Worm (Caenorhabditis elegans): ENCODE measurements around the gene C09B8.8.

C09B8.8 gene

ce11 chrX:5976206-5976960 is 38.9 kb upstream of the C09B8.8 start:
- peak; percentile 6 for TF ChIP-seq ceh-34 (tag; optimal IDR thresholded peaks at IDR 0.05)
- no peak for TF ChIP-seq Y22D7AL.16 (tag; optimal IDR thresholded peaks at IDR 0.05)
- TF ChIP-seq tbx-2 (tag; optimal IDR thresholded peaks at IDR 0.05), result peak; percentile 31
- TF ChIP-seq nfya-1 (tag; optimal IDR thresholded peaks at IDR 0.05), result peak; percentile 88
- TF ChIP-seq pat-9 (tag; optimal IDR thresholded peaks at IDR 0.05), result no peak
- peak; percentile 26 for TF ChIP-seq ceh-14 (tag; optimal IDR thresholded peaks at IDR 0.05)
- peak; percentile 53 for TF ChIP-seq ceh-31 (tag; optimal IDR thresholded peaks at IDR 0.05)
- peak; percentile 69 for TF ChIP-seq unc-42 (tag; optimal IDR thresholded peaks at IDR 0.05)
- TF ChIP-seq unc-3 (GFP tag; conservative IDR thresholded peaks at IDR 0.05), result no peak
- TF ChIP-seq unc-3 (tag; optimal IDR thresholded peaks at IDR 0.05), result peak; percentile 66
- TF ChIP-seq unc-55 (GFP tag; optimal IDR thresholded peaks at IDR 0.05), result peak; percentile 54
- peak; percentile 70 for TF ChIP-seq ceh-18 (tag; optimal IDR thresholded peaks at IDR 0.05)
- TF ChIP-seq sdc-2 (tag; optimal IDR thresholded peaks at IDR 0.05), result peak; percentile 5
- no peak for TF ChIP-seq ceh-2 (tag; optimal IDR thresholded peaks at IDR 0.05)

- no peak for TF ChIP-seq unc-42 (tag; optimal IDR thresholded peaks at IDR 0.05)
- TF ChIP-seq tbx-7 (tag; optimal IDR thresholded peaks at IDR 0.05), result no peak
- TF ChIP-seq madf-2 (tag; optimal IDR thresholded peaks at IDR 0.05), result no peak
- no peak for TF ChIP-seq hlh-8 (tag; optimal IDR thresholded peaks at IDR 0.05)
- TF ChIP-seq ceh-24 (tag; optimal IDR thresholded peaks at IDR 0.05), result no peak
- no peak for TF ChIP-seq nhr-11 (tag; optimal IDR thresholded peaks at IDR 0.05)
- no peak for TF ChIP-seq tbx-2 (tag; optimal IDR thresholded peaks at IDR 0.05)
- no peak for TF ChIP-seq ceh-45 (GFP tag; IDR thresholded peaks at IDR 0.05)
- TF ChIP-seq ceh-30 (tag; optimal IDR thresholded peaks at IDR 0.05), result no peak
- TF ChIP-seq ztf-16 (tag; optimal IDR thresholded peaks at IDR 0.05), result no peak
- TF ChIP-seq fkh-10 (GFP tag; optimal IDR thresholded peaks at IDR 0.05), result no peak
- TF ChIP-seq ceh-6 (GFP tag; optimal IDR thresholded peaks at IDR 0.05), result no peak
These were observed 37.5 kb upstream of the C09B8.8 start, which contains the start of gene kin-2 for ce11 chrX:5977754-5978153. Gene kin-2, minus strand, starts transcription at chrX:5977854.

ce11 chrX:5981698-5982097 is 33.6 kb upstream of the C09B8.8 start:
- TF ChIP-seq fax-1 (tag; optimal IDR thresholded peaks at IDR 0.05) (no peak), tbx-2 (tag; optimal IDR thresholded peaks at IDR 0.05) (no peak), unc-42 (tag; optimal IDR thresholded peaks at IDR 0.05) (peak; percentile 31), tbx-7 (tag; optimal IDR thresholded peaks at IDR 0.05) (no peak), eyg-1 (tag; optimal IDR thresholded peaks at IDR 0.05) (no peak)

ce11 chrX:5982799-5983198 is 32.5 kb upstream of the C09B8.8 start:
- TF ChIP-seq ceh-9 (tag; optimal IDR thresholded peaks at IDR 0.05) (no peak), unc-42 (tag; optimal IDR thresholded peaks at IDR 0.05) (peak; percentile 92)

ce11 chrX:5983267-5983666 is 32.0 kb upstream of the C09B8.8 start:
- TF ChIP-seq dmd-4 (tag; optimal IDR thresholded peaks at IDR 0.05; ENCODE audit: borderline replicate concordance) (no peak), pha-2 (tag; optimal IDR thresholded peaks at IDR 0.05) (no peak), lim-6 (tag; optimal IDR thresholded peaks at IDR 0.05) (no peak), ceh-34 (tag; optimal IDR thresholded peaks at IDR 0.05) (no peak), unc-42 (tag; optimal IDR thresholded peaks at IDR 0.05) (peak; percentile 71), pqm-1 (tag; optimal IDR thresholded peaks at IDR 0.05) (no peak), rnt-1 (tag; optimal IDR thresholded peaks at IDR 0.05) (no peak), unc-55 (GFP tag; optimal IDR thresholded peaks at IDR 0.05) (no peak)

- TF ChIP-seq fkh-10 (GFP tag; optimal IDR thresholded peaks at IDR 0.05), result no peak
- no peak for TF ChIP-seq ztf-16 (tag; optimal IDR thresholded peaks at IDR 0.05)
- no peak for TF ChIP-seq unc-86 (tag; optimal IDR thresholded peaks at IDR 0.05)
- peak; percentile 86 for TF ChIP-seq rnt-1 (tag; optimal IDR thresholded peaks at IDR 0.05)
- no peak for TF ChIP-seq elt-4 (tag; optimal IDR thresholded peaks at IDR 0.05)
- no peak for TF ChIP-seq ceh-30 (tag; optimal IDR thresholded peaks at IDR 0.05)
- peak; percentile 14 for TF ChIP-seq F13H6.1 (tag; optimal IDR thresholded peaks at IDR 0.05)
- no peak for TF ChIP-seq ceh-9 (tag; optimal IDR thresholded peaks at IDR 0.05)
- no peak for TF ChIP-seq unc-3 (GFP tag; conservative IDR thresholded peaks at IDR 0.05)
- no peak for TF ChIP-seq unc-3 (tag; optimal IDR thresholded peaks at IDR 0.05)
- no peak for TF ChIP-seq syd-9 (tag; optimal IDR thresholded peaks at IDR 0.05)
- peak; percentile 69 for TF ChIP-seq sdc-2 (tag; optimal IDR thresholded peaks at IDR 0.05)
- peak; percentile 79 for TF ChIP-seq ceh-34 (tag; optimal IDR thresholded peaks at IDR 0.05)
- TF ChIP-seq ceh-22 (tag; optimal IDR thresholded peaks at IDR 0.05), result no peak
- no peak for TF ChIP-seq hlh-13 (GFP tag; optimal IDR thresholded peaks at IDR 0.05)
- no peak for TF ChIP-seq zip-5 (tag; optimal IDR thresholded peaks at IDR 0.05)
- TF ChIP-seq tbx-7 (tag; optimal IDR thresholded peaks at IDR 0.05), result no peak
- TF ChIP-seq ttx-3 (tag; optimal IDR thresholded peaks at IDR 0.05), result no peak
- TF ChIP-seq hlh-8 (tag; optimal IDR thresholded peaks at IDR 0.05), result peak; percentile 4
- no peak for TF ChIP-seq pha-2 (tag; optimal IDR thresholded peaks at IDR 0.05)
- no peak for TF ChIP-seq ceh-24 (tag; optimal IDR thresholded peaks at IDR 0.05)
These were observed 30.7 kb upstream of the C09B8.8 start, which contains the start of gene klp-13 for ce11 chrX:5984581-5985039. Gene klp-13, plus strand, starts transcription at chrX:5984989.
